Worm (Caenorhabditis elegans) whole organism, early embryonic: ENCODE results near the gene srh-266.

ENCODE experiments used
- B0310.2 ChIP-seq: sonication (generic microtip); optimal IDR thresholded peaks from 2 replicates; lab custom pipeline; 2016; ENCODE audit warnings: mild to moderate bottlenecking, missing genetic modification characterization, missing compliant biosample characterization
- F13C5.2 ChIP-seq: sonication (generic microtip); optimal IDR thresholded peaks from 2 replicates; lab custom pipeline; 2017; ENCODE audit warnings: mild to moderate bottlenecking, missing genetic modification characterization, inconsistent platforms, missing compliant biosample characterization
- aly-1 ChIP-seq: sonication (generic microtip); optimal IDR thresholded peaks from 2 replicates; lab custom pipeline; 2016; ENCODE audit warnings: missing genetic modification characterization, missing compliant biosample characterization
- ama-1 ChIP-seq: fragments of 150-350 bp; optimal IDR thresholded peaks from 2 replicates; lab custom pipeline; 2014
- ceh-13 ChIP-seq: fragments of 200-800 bp; sonication (Bioruptor generic); optimal IDR thresholded peaks from 2 replicates; lab custom pipeline; 2018; ENCODE audit warnings: mild to moderate bottlenecking, missing genetic modification characterization, missing compliant biosample characterization
- ceh-36 ChIP-seq: sonication (generic microtip); optimal IDR thresholded peaks from 2 replicates; lab custom pipeline; 2016; ENCODE audit warnings: missing genetic modification characterization, inconsistent platforms, missing compliant biosample characterization
- ets-7 ChIP-seq: sonication (generic microtip); optimal IDR thresholded peaks from 2 replicates; lab custom pipeline; 2016; ENCODE audit warnings: missing genotype, missing genetic modification characterization, missing compliant biosample characterization
- flt-1 ChIP-seq: fragments of 200-800 bp; sonication (Bioruptor generic); IDR thresholded peaks from 2 replicates; pipeline ENCODE4 v1.3.6; 2022; ENCODE audit warnings: missing genetic modification characterization, missing compliant biosample characterization
- hmbx-1 ChIP-seq: sonication (generic microtip); optimal IDR thresholded peaks from 2 replicates; lab custom pipeline; 2016; ENCODE audit warnings: mild to moderate bottlenecking, missing genetic modification characterization, missing compliant biosample characterization
- hmg-4 ChIP-seq: fragments of 200-800 bp; sonication (Bioruptor generic); optimal IDR thresholded peaks from 2 replicates; lab custom pipeline; 2018; ENCODE audit warnings: mild to moderate bottlenecking, missing genetic modification characterization, missing compliant biosample characterization
- hnd-1 ChIP-seq: sonication (generic microtip); optimal IDR thresholded peaks from 2 replicates; lab custom pipeline; 2016; ENCODE audit warnings: missing genetic modification characterization, missing compliant biosample characterization
- pes-1 ChIP-seq: fragments of 200-800 bp; sonication (Bioruptor generic); IDR thresholded peaks from 2 replicates; pipeline ENCODE4 v1.3.6; 2022; ENCODE audit warnings: missing genetic modification reagents, missing genetic modification characterization, missing compliant biosample characterization
- scrt-1 ChIP-seq: fragments of 200-800 bp; sonication (Bioruptor generic); IDR thresholded peaks from 2 replicates; pipeline ENCODE4 v1.3.6; 2022; ENCODE audit warnings: missing genetic modification characterization, missing compliant biosample characterization
- sea-1 ChIP-seq: fragments of 200-800 bp; sonication (Bioruptor generic); conservative IDR thresholded peaks from 2 replicates; pipeline ENCODE4 v1.3.6; 2022; ENCODE audit warnings: missing genetic modification characterization, missing compliant biosample characterization
- tbx-11 ChIP-seq: fragments of 200-800 bp; sonication (Bioruptor generic); IDR thresholded peaks from 2 replicates; pipeline ENCODE4 v1.3.6; 2022; ENCODE audit warnings: missing genetic modification characterization, missing compliant biosample characterization
- tbx-37 ChIP-seq: fragments of 200-800 bp; sonication (Bioruptor generic); conservative IDR thresholded peaks from 2 replicates; pipeline ENCODE4 v1.3.6; 2022; ENCODE audit warnings: missing genetic modification reagents, missing genetic modification characterization, missing compliant biosample characterization
- tra-4 ChIP-seq: sonication (generic microtip); optimal IDR thresholded peaks from 2 replicates; lab custom pipeline; 2017; ENCODE audit warnings: missing genetic modification characterization, missing compliant biosample characterization

Gene srh-266

ce11 chrV:679663-680062 lies 15.1 kb downstream of the srh-266 start, which contains the start of gene srx-22:
Gene srx-22, plus strand, starts transcription at chrV:679963.
- no peak for TF ChIP-seq sea-1 (GFP tag; lab: Robert Waterston, UW)
- TF ChIP-seq B0310.2 (tag; lab: Kevin White, UChicago), result no peak
- TF ChIP-seq scrt-1, result no peak
- no peak for TF ChIP-seq aly-1 (tag; lab: Kevin White, UChicago)
- TF ChIP-seq ceh-36 (tag; lab: Kevin White, UChicago), result no peak
- TF ChIP-seq tbx-37 (GFP tag; lab: Robert Waterston, UW), result no peak
- no peak for TF ChIP-seq ets-7 (tag; lab: Kevin White, UChicago)
- no peak for TF ChIP-seq hmg-4 (GFP tag; lab: Kevin White, UChicago)
- no peak for TF ChIP-seq tra-4 (tag; lab: Kevin White, UChicago)
- no peak for TF ChIP-seq hmbx-1 (tag; lab: Kevin White, UChicago)
- no peak for TF ChIP-seq ama-1 (lab: Kevin White, UChicago)
- TF ChIP-seq ceh-13, result no peak
- TF ChIP-seq tbx-11 (GFP tag; lab: Robert Waterston, UW), result no peak
- TF ChIP-seq pes-1 (GFP tag; lab: Robert Waterston, UW), result no peak
- no peak for TF ChIP-seq flt-1 (GFP tag; lab: Robert Waterston, UW)
- no peak for TF ChIP-seq hnd-1
- TF ChIP-seq F13C5.2 (tag; lab: Kevin White, UChicago), result no peak

ce11 chrV:682031-682430 lies 17.4 kb downstream of the srh-266 start, which contains the start of gene srx-23:
Gene srx-23, plus strand, starts transcription at chrV:682331.
- TF ChIP-seq tra-4 (tag; lab: Kevin White, UChicago), result no peak
- no peak for TF ChIP-seq pes-1 (GFP tag; lab: Robert Waterston, UW)
- no peak for TF ChIP-seq sea-1 (GFP tag; lab: Robert Waterston, UW)
- TF ChIP-seq hnd-1, result no peak
- TF ChIP-seq tbx-11 (GFP tag; lab: Robert Waterston, UW), result no peak
- TF ChIP-seq F13C5.2 (tag; lab: Kevin White, UChicago), result no peak
- TF ChIP-seq aly-1 (tag; lab: Kevin White, UChicago), result no peak
- no peak for TF ChIP-seq B0310.2 (tag; lab: Kevin White, UChicago)
- TF ChIP-seq ceh-13, result no peak
- no peak for TF ChIP-seq flt-1 (GFP tag; lab: Robert Waterston, UW)
- TF ChIP-seq hmg-4 (GFP tag; lab: Kevin White, UChicago), result no peak
- TF ChIP-seq hmbx-1 (tag; lab: Kevin White, UChicago), result no peak
- no peak for TF ChIP-seq ceh-36 (tag; lab: Kevin White, UChicago)
- TF ChIP-seq scrt-1, result no peak
- no peak for TF ChIP-seq ets-7 (tag; lab: Kevin White, UChicago)
- no peak for TF ChIP-seq tbx-37 (GFP tag; lab: Robert Waterston, UW)
- TF ChIP-seq ama-1 (lab: Kevin White, UChicago), result no peak

- TF ChIP-seq ets-7 (tag; lab: Kevin White, UChicago) (no peak), scrt-1 (no peak), aly-1 (tag; lab: Kevin White, UChicago) (no peak), hnd-1 (no peak), B0310.2 (tag; lab: Kevin White, UChicago) (no peak), tra-4 (tag; lab: Kevin White, UChicago) (no peak), ama-1 (lab: Kevin White, UChicago) (no peak), hmg-4 (GFP tag; lab: Kevin White, UChicago) (no peak), ceh-36 (tag; lab: Kevin White, UChicago) (no peak)
Measured at ce11 chrV:683858-684257, 19.3 kb downstream of the srh-266 start, which contains the start of gene F31F4.1. Gene F31F4.1, plus strand, starts transcription at chrV:684060.

- no peak for TF ChIP-seq ceh-36 (tag; lab: Kevin White, UChicago)
- no peak for TF ChIP-seq tbx-37 (GFP tag; lab: Robert Waterston, UW)
Measured at ce11 chrV:687384-687783, 22.8 kb downstream of the srh-266 start, which contains the start of gene H25P19.1. Gene H25P19.1, plus strand, starts transcription at chrV:687684.

- TF ChIP-seq ceh-13 (no peak), ets-7 (tag; lab: Kevin White, UChicago) (no peak), aly-1 (tag; lab: Kevin White, UChicago) (no peak), tbx-37 (GFP tag; lab: Robert Waterston, UW) (no peak), hmbx-1 (tag; lab: Kevin White, UChicago) (no peak), B0310.2 (tag; lab: Kevin White, UChicago) (no peak), tra-4 (tag; lab: Kevin White, UChicago) (no peak), tbx-11 (GFP tag; lab: Robert Waterston, UW) (no peak), scrt-1 (no peak), F13C5.2 (tag; lab: Kevin White, UChicago) (no peak), hnd-1 (no peak), pes-1 (GFP tag; lab: Robert Waterston, UW) (no peak), hmg-4 (GFP tag; lab: Kevin White, UChicago) (no peak)
Measured at ce11 chrV:689538-689937, 24.9 kb downstream of the srh-266 start.

- TF ChIP-seq tbx-37 (GFP tag; lab: Robert Waterston, UW), result no peak
- no peak for TF ChIP-seq F13C5.2 (tag; lab: Kevin White, UChicago)
- TF ChIP-seq tbx-11 (GFP tag; lab: Robert Waterston, UW), result no peak
- no peak for TF ChIP-seq ceh-13
- TF ChIP-seq sea-1 (GFP tag; lab: Robert Waterston, UW), result no peak
- TF ChIP-seq hnd-1, result no peak
- no peak for TF ChIP-seq B0310.2 (tag; lab: Kevin White, UChicago)
- no peak for TF ChIP-seq hmbx-1 (tag; lab: Kevin White, UChicago)
- no peak for TF ChIP-seq tra-4 (tag; lab: Kevin White, UChicago)
- no peak for TF ChIP-seq hmg-4 (GFP tag; lab: Kevin White, UChicago)
- no peak for TF ChIP-seq scrt-1
- no peak for TF ChIP-seq ama-1 (lab: Kevin White, UChicago)
- TF ChIP-seq pes-1 (GFP tag; lab: Robert Waterston, UW), result no peak
- no peak for TF ChIP-seq ets-7 (tag; lab: Kevin White, UChicago)
Measured at ce11 chrV:692720-693422, 28.3 kb downstream of the srh-266 start, which contains the start of gene srx-4. Gene srx-4, minus strand, starts transcription at chrV:692770.
